Worm (Caenorhabditis elegans) whole organism, late embryonic: ENCODE results near the gene set-26.
"Not testable (repeated sequence)": the region's sequence is repeated elsewhere in the genome, so short reads cannot be mapped to it uniquely, and the experiment has no call there.

Source experiments
- ceh-19 ChIP-seq: fragments of 200-800 bp; sonication (Bioruptor generic); optimal IDR thresholded peaks from 2 replicates; lab custom pipeline; 2018; ENCODE audit warnings: mild to moderate bottlenecking, missing genetic modification characterization, missing compliant biosample characterization
- ceh-22 ChIP-seq: sonication (generic microtip); optimal IDR thresholded peaks from 2 replicates; lab custom pipeline; 2017; ENCODE audit warnings: missing biosample characterization, missing genetic modification characterization
- ceh-34 ChIP-seq: sonication (generic microtip); optimal IDR thresholded peaks from 2 replicates; lab custom pipeline; 2016; ENCODE audit warnings: mild to moderate bottlenecking, missing genetic modification characterization, missing compliant biosample characterization
- ets-4 ChIP-seq: sonication (generic microtip); optimal IDR thresholded peaks from 2 replicates; lab custom pipeline; 2016; ENCODE audit warnings: missing genetic modification characterization, missing compliant biosample characterization
- pha-4 ChIP-seq: fragments of 150-350 bp; optimal IDR thresholded peaks from 2 replicates; lab custom pipeline; 2018; ENCODE audit warnings: missing biosample characterization, missing genetic modification reagents, missing genetic modification characterization
- sox-4 ChIP-seq: sonication (generic microtip); optimal IDR thresholded peaks from 2 replicates; lab custom pipeline; 2017; ENCODE audit warnings: mild to moderate bottlenecking, missing genetic modification characterization, inconsistent platforms, missing compliant biosample characterization
- zip-5 ChIP-seq: sonication (generic microtip); optimal IDR thresholded peaks from 2 replicates; lab custom pipeline; 2016; ENCODE audit warnings: missing genetic modification characterization, missing compliant biosample characterization

DNA sequence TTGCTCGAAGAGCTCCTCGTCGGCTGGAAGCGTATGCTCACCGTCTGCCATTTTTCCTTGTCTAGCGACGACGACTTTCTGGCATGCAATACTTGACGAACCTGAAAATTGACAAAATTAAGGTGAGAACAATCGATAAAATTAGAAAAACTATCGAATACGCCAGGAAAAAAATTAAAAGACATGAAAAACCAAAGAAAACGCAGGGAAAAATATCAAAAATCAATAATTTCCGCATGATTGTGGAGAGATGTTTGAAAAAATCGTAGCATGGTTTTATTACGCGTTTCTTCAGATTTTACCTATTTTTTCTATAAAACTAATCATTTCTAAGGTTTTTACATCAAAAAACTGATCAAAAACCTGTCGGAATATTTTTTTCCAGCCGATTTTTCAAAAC, at the start of gene set-26:
- not testable (repeated sequence) for TF ChIP-seq pha-4 (tag; lab: Kevin White, UChicago); ets-4 (tag; lab: Kevin White, UChicago); ceh-19 (GFP tag; lab: Kevin White, UChicago); zip-5 (tag; lab: Kevin White, UChicago); ceh-22 (tag; lab: Kevin White, UChicago); ceh-34 (tag; lab: Kevin White, UChicago); sox-4 (tag; lab: Kevin White, UChicago)
